Fruit fly (Drosophila melanogaster) whole organism, embryonic: Measurements from ENCODE around the gene Tango5.

Source experiments
- Bgb ChIP-seq: fragments of 200-800 bp; sonication (Bioruptor generic); IDR thresholded peaks from 2 replicates; pipeline ENCODE4 v1.3.6; 2022; ENCODE audit warnings: missing biosample characterization, missing genetic modification characterization; ENCODE audit not compliant: partially characterized antibody
- CG10209 ChIP-seq: fragments of 200-800 bp; sonication (Bioruptor generic); optimal IDR thresholded peaks from 3 replicates; lab custom pipeline; 2017; ENCODE audit warnings: missing biosample characterization, mild to moderate bottlenecking, missing genetic modification characterization, missing genetic modification reagents
- CG10431 ChIP-seq: fragments of 200-800 bp; sonication (Bioruptor generic); optimal IDR thresholded peaks from 3 replicates; lab custom pipeline; 2018; ENCODE audit warnings: missing biosample characterization, mild to moderate bottlenecking, missing genetic modification characterization
- CG10543 ChIP-seq: fragments of 200-800 bp; sonication (Bioruptor generic); optimal IDR thresholded peaks from 3 replicates; lab custom pipeline; 2017; ENCODE audit warnings: missing biosample characterization, mild to moderate bottlenecking, missing genetic modification characterization, moderate library complexity
- CG10565 ChIP-seq: fragments of 200-800 bp; sonication (Bioruptor generic); optimal IDR thresholded peaks from 3 replicates; lab custom pipeline; 2016; ENCODE audit warnings: missing biosample characterization, mild to moderate bottlenecking, missing genetic modification characterization
- CG10654 ChIP-seq: fragments of 200-800 bp; sonication (Bioruptor generic); optimal IDR thresholded peaks from 2 replicates; lab custom pipeline; 2016; ENCODE audit warnings: missing biosample characterization, missing genetic modification characterization
- CG11398 ChIP-seq: fragments of 200-800 bp; sonication (Bioruptor generic); optimal IDR thresholded peaks from 2 replicates; lab custom pipeline; 2016; ENCODE audit warnings: missing biosample characterization, missing genetic modification characterization
- CG12942 ChIP-seq: fragments of 200-800 bp; sonication (Bioruptor generic); optimal IDR thresholded peaks from 3 replicates; lab custom pipeline; 2016; ENCODE audit warnings: missing biosample characterization, missing genetic modification characterization
- CG15269 ChIP-seq: fragments of 200-800 bp; sonication (Bioruptor generic); optimal IDR thresholded peaks from 2 replicates; lab custom pipeline; 2018; ENCODE audit warnings: missing biosample characterization, mild to moderate bottlenecking, missing genetic modification characterization, moderate library complexity
- CG2199 ChIP-seq: fragments of 200-800 bp; sonication (Bioruptor generic); IDR thresholded peaks from 3 replicates; pipeline ENCODE4 v1.3.6; 2022; ENCODE audit warnings: missing biosample characterization, missing genetic modification characterization
- CG6175 ChIP-seq: fragments of 200-800 bp; sonication (Bioruptor generic); IDR thresholded peaks from 3 replicates; pipeline ENCODE4 v1.3.6; 2022; ENCODE audit warnings: missing biosample characterization, missing genetic modification characterization
- CG6683 ChIP-seq: fragments of 200-800 bp; sonication (Bioruptor generic); optimal IDR thresholded peaks from 2 replicates; lab custom pipeline; 2017; ENCODE audit warnings: missing biosample characterization, mild to moderate bottlenecking, missing genetic modification characterization, missing genetic modification reagents
- CG7357 ChIP-seq: fragments of 200-800 bp; sonication (Bioruptor generic); IDR thresholded peaks from 3 replicates; pipeline ENCODE4 v1.3.6; 2022; ENCODE audit warnings: missing biosample characterization, missing genetic modification characterization
- CG7987 ChIP-seq: fragments of 200-800 bp; sonication (Bioruptor generic); optimal IDR thresholded peaks from 2 replicates; lab custom pipeline; 2018; ENCODE audit warnings: missing biosample characterization, mild to moderate bottlenecking, missing genetic modification characterization, moderate library complexity
- Dad ChIP-seq: fragments of 200-800 bp; sonication (Bioruptor generic); optimal IDR thresholded peaks from 3 replicates; lab custom pipeline; 2016; ENCODE audit warnings: missing biosample characterization, missing genetic modification characterization
- Deaf1 ChIP-seq: fragments of 200-800 bp; optimal IDR thresholded peaks from 3 replicates; lab custom pipeline; 2019; ENCODE audit warnings: missing biosample characterization, mild to moderate bottlenecking, missing genetic modification characterization, moderate library complexity
- HLHmδ ChIP-seq: fragments of 200-800 bp; sonication (Bioruptor generic); optimal IDR thresholded peaks from 2 replicates; lab custom pipeline; 2018; ENCODE audit warnings: missing biosample characterization, mild to moderate bottlenecking, missing genetic modification characterization, moderate library complexity
- HmgZ ChIP-seq: fragments of 200-800 bp; sonication (Bioruptor generic); optimal IDR thresholded peaks from 2 replicates; lab custom pipeline; 2018; ENCODE audit warnings: missing biosample characterization, mild to moderate bottlenecking, missing genetic modification characterization
- Mes4 ChIP-seq: fragments of 200-800 bp; sonication (Bioruptor generic); optimal IDR thresholded peaks from 2 replicates; lab custom pipeline; 2016; ENCODE audit warnings: missing biosample characterization, missing genetic modification characterization
- Oaz ChIP-seq: fragments of 200-800 bp; sonication (Bioruptor generic); IDR thresholded peaks from 2 replicates; pipeline ENCODE4 v1.3.6; 2022; ENCODE audit warnings: missing biosample characterization, missing genetic modification characterization
- Ptx1 ChIP-seq: fragments of 200-800 bp; sonication (Bioruptor generic); IDR thresholded peaks from 2 replicates; pipeline ENCODE4 v1.3.6; 2022; ENCODE audit warnings: missing biosample characterization, missing genetic modification characterization
- Rx ChIP-seq: fragments of 200-800 bp; sonication (Bioruptor generic); IDR thresholded peaks from 2 replicates; pipeline ENCODE4 v1.3.6; 2022; ENCODE audit warnings: missing biosample characterization, missing genetic modification characterization
- Sry-δ ChIP-seq: fragments of 200-800 bp; sonication (Bioruptor generic); optimal IDR thresholded peaks from 2 replicates; lab custom pipeline; 2016; ENCODE audit warnings: missing biosample characterization, missing genetic modification characterization
- TFAM ChIP-seq: fragments of 200-800 bp; sonication (Bioruptor generic); optimal IDR thresholded peaks from 2 replicates; lab custom pipeline; 2017; ENCODE audit warnings: missing biosample characterization, missing genetic modification characterization, inconsistent platforms
- Xbp1 ChIP-seq: fragments of 200-800 bp; sonication (Bioruptor generic); optimal IDR thresholded peaks from 3 replicates; lab custom pipeline; 2016; ENCODE audit warnings: missing biosample characterization, mild to moderate bottlenecking, missing genetic modification characterization
- cad ChIP-seq: fragments of >200 bp; optimal IDR thresholded peaks from 2 replicates; lab custom pipeline; 2017; ENCODE audit warnings: missing biosample characterization, missing genetic modification characterization
- crp ChIP-seq, 2 experiments: fragments of 200-800 bp; sonication (Bioruptor generic); optimal IDR thresholded peaks; 2 replicates in 1 of 2; 3 replicates in 1 of 2; lab custom pipeline; 2017; ENCODE audit warnings: missing biosample characterization in 2 of 2, missing genetic modification characterization in 2 of 2, mild to moderate bottlenecking in 1 of 2, moderate library complexity in 1 of 2
- dati ChIP-seq: fragments of 200-800 bp; sonication (Bioruptor generic); IDR thresholded peaks from 2 replicates; pipeline ENCODE4 v1.3.6; 2022; ENCODE audit warnings: missing biosample characterization, missing genetic modification characterization
- dimm ChIP-seq: fragments of 200-800 bp; sonication (Bioruptor generic); IDR thresholded peaks from 2 replicates; pipeline ENCODE4 v1.3.6; 2022; ENCODE audit warnings: missing biosample characterization, missing genetic modification characterization
- dmrt11E ChIP-seq: fragments of 200-800 bp; sonication (Bioruptor generic); optimal IDR thresholded peaks from 3 replicates; lab custom pipeline; 2018; ENCODE audit warnings: missing biosample characterization, mild to moderate bottlenecking, missing genetic modification characterization, moderate library complexity
- esg ChIP-seq: fragments of 200-800 bp; sonication (Bioruptor generic); conservative IDR thresholded peaks from 2 replicates; pipeline ENCODE4 v1.3.6; 2022; ENCODE audit warnings: missing biosample characterization, missing genetic modification characterization
- ewg ChIP-seq: fragments of 200-800 bp; sonication (Bioruptor generic); optimal IDR thresholded peaks from 3 replicates; lab custom pipeline; 2017; ENCODE audit warnings: mild to moderate bottlenecking, missing biosample characterization, missing genetic modification reagents, missing genetic modification characterization
- fru ChIP-seq: fragments of >200 bp; optimal IDR thresholded peaks from 2 replicates; lab custom pipeline; 2017
- lola ChIP-seq, 3 experiments: fragments of >200 bp in 2 of 3; fragments of 200-800 bp in 1 of 3; sonication (Bioruptor generic) in 1 of 3; optimal IDR thresholded peaks; 2 replicates each; lab custom pipeline; 2017 to 2019; ENCODE audit warnings: missing biosample characterization in 3 of 3, missing genetic modification characterization in 3 of 3, mild to moderate bottlenecking in 1 of 3, moderate library complexity in 1 of 3
- lov ChIP-seq, 2 experiments: fragments of 200-800 bp in 1 of 2; fragments of >200 bp in 1 of 2; sonication (Bioruptor generic) in 1 of 2; IDR thresholded peaks in 1 of 2; optimal IDR thresholded peaks in 1 of 2; 2 replicates in 1 of 2; 3 replicates in 1 of 2; pipeline versions ENCODE4 v1.3.6 to Lab custom; 2017 to 2022; ENCODE audit warnings: missing biosample characterization in 1 of 2, missing genetic modification characterization in 1 of 2
- maf-S ChIP-seq: fragments of 200-800 bp; sonication (Bioruptor generic); optimal IDR thresholded peaks from 2 replicates; lab custom pipeline; 2016; ENCODE audit warnings: missing biosample characterization, missing genetic modification characterization
- nau ChIP-seq: fragments of 200-800 bp; sonication (Bioruptor generic); optimal IDR thresholded peaks from 3 replicates; lab custom pipeline; 2017; ENCODE audit warnings: missing biosample characterization, mild to moderate bottlenecking, missing genetic modification characterization, missing genetic modification reagents
- odd ChIP-seq: fragments of 200-800 bp; sonication (Bioruptor generic); optimal IDR thresholded peaks from 2 replicates; lab custom pipeline; 2017; ENCODE audit warnings: missing biosample characterization, mild to moderate bottlenecking, missing genetic modification characterization
- pho ChIP-seq: fragments of 200-800 bp; sonication (Bioruptor generic); optimal IDR thresholded peaks from 2 replicates; lab custom pipeline; 2016; ENCODE audit warnings: missing biosample characterization, missing genetic modification characterization
- phol ChIP-seq: fragments of 200-800 bp; sonication (Bioruptor generic); optimal IDR thresholded peaks from 3 replicates; lab custom pipeline; 2018; ENCODE audit warnings: missing biosample characterization, mild to moderate bottlenecking, missing genetic modification characterization, moderate library complexity
- prd ChIP-seq, 3 experiments: fragments of >200 bp in 2 of 3; fragments of 200-800 bp in 1 of 3; sonication (Bioruptor generic) in 1 of 3; optimal IDR thresholded peaks in 2 of 3; IDR thresholded peaks in 1 of 3; 2 replicates in 2 of 3; 3 replicates in 1 of 3; pipeline versions ENCODE4 v1.3.6 to Lab custom; 2017 to 2022; ENCODE audit warnings: missing biosample characterization in 1 of 3, missing genetic modification characterization in 1 of 3
- psq ChIP-seq: fragments of 200-800 bp; sonication (Bioruptor generic); optimal IDR thresholded peaks from 2 replicates; lab custom pipeline; 2017; ENCODE audit warnings: missing biosample characterization, missing genetic modification characterization
- pzg ChIP-seq: fragments of 200-800 bp; sonication (Bioruptor generic); optimal IDR thresholded peaks from 3 replicates; lab custom pipeline; 2018; ENCODE audit warnings: missing biosample characterization, mild to moderate bottlenecking, missing genetic modification characterization, moderate library complexity
- sima ChIP-seq: fragments of 200-800 bp; sonication (Bioruptor generic); optimal IDR thresholded peaks from 2 replicates; lab custom pipeline; 2016; ENCODE audit warnings: missing biosample characterization, missing genetic modification characterization
- sisA ChIP-seq: fragments of 200-800 bp; sonication (Bioruptor generic); IDR thresholded peaks from 2 replicates; pipeline ENCODE4 v1.3.6; 2022; ENCODE audit warnings: missing biosample characterization, missing genetic modification characterization
- sug ChIP-seq: fragments of 200-800 bp; optimal IDR thresholded peaks from 2 replicates; lab custom pipeline; 2019; ENCODE audit warnings: missing biosample characterization, mild to moderate bottlenecking, missing genetic modification characterization, moderate library complexity
- tup ChIP-seq: fragments of 200-800 bp; sonication (Bioruptor generic); optimal IDR thresholded peaks from 2 replicates; lab custom pipeline; 2016; ENCODE audit warnings: missing biosample characterization, mild to moderate bottlenecking, missing genetic modification characterization, moderate library complexity
- vfl ChIP-seq: fragments of 200-800 bp; sonication (Bioruptor generic); optimal IDR thresholded peaks from 2 replicates; lab custom pipeline; 2016; ENCODE audit warnings: missing biosample characterization, missing genetic modification characterization

The Tango5 gene

dm6 chrX:10771856-10772592 is 7.8 kb upstream of the Tango5 start, which contains the start of gene CG15211 (continued):
- TF ChIP-seq lola (GFP tag; optimal IDR thresholded peaks at IDR 0.05; lab: Kevin White, UChicago) (peak in 1 of 3 experiments; percentile 85), Ptx1 (GFP tag; lab: Robert Waterston, UW) (peak; percentile 74), Sry-δ (GFP tag; lab: Kevin White, UChicago) (no peak), CG10654 (GFP tag; lab: Kevin White, UChicago) (peak; percentile 53), Deaf1 (tag; lab: Kevin White, UChicago) (peak; percentile 45), CG10543 (GFP tag; lab: Kevin White, UChicago) (no peak), tup (GFP tag; lab: Kevin White, UChicago) (no peak), CG10209 (GFP tag; lab: Kevin White, UChicago) (peak; percentile 77), CG7987 (GFP tag; lab: Kevin White, UChicago) (peak; percentile 0), CG10565 (no peak), Oaz (GFP tag; lab: Robert Waterston, UW) (0 out of 2 replicates have a peak, but pooled peaks have one; percentile 51), lov (optimal IDR thresholded peaks at IDR 0.05; lab: Kevin White, UChicago) (no peak), lov (GFP tag; IDR thresholded peaks at IDR 0.05; lab: Robert Waterston, UW) (no peak), CG2199 (GFP tag; lab: Robert Waterston, UW) (0 out of 3 replicates have a peak, but pooled peaks have one; percentile 32), phol (tag; lab: Kevin White, UChicago) (peak; percentile 84), Xbp1 (GFP tag; lab: Kevin White, UChicago) (peak; percentile 73), prd (optimal IDR thresholded peaks at IDR 0.05; lab: Kevin White, UChicago) (no peak), prd (GFP tag; IDR thresholded peaks at IDR 0.05; lab: Robert Waterston, UW) (peak; percentile 65), fru (no peak), CG7357 (GFP tag; lab: Robert Waterston, UW) (peak; percentile 19; the same call in 1 of the 3 replicates), CG15269 (tag; lab: Kevin White, UChicago) (peak; percentile 68), CG11398 (GFP tag; lab: Kevin White, UChicago) (no peak), HmgZ (tag; lab: Kevin White, UChicago) (no peak), Bgb (peak; percentile 42; the same call in 1 of the 2 replicates), pzg (GFP tag; lab: Kevin White, UChicago) (no peak), CG6175 (GFP tag; lab: Robert Waterston, UW) (peak; percentile 99), psq (peak; percentile 7), HLHmδ (GFP tag; lab: Kevin White, UChicago) (peak; percentile 9), CG10431 (peak; percentile 39), dmrt11E (tag; lab: Kevin White, UChicago) (peak; percentile 70), cad (GFP tag; lab: Kevin White, UChicago) (peak; percentile 71), Dad (GFP tag; lab: Kevin White, UChicago) (no peak), Rx (peak; percentile 24; the same call in 1 of the 2 replicates), TFAM (no peak), Mes4 (GFP tag; lab: Kevin White, UChicago) (no peak), sisA (peak; percentile 55), dimm (GFP tag; lab: Robert Waterston, UW) (0 out of 2 replicates have a peak, but pooled peaks have one; percentile 33), CG12942 (GFP tag; lab: Kevin White, UChicago) (peak; percentile 52), ewg (GFP tag; lab: Kevin White, UChicago) (peak; percentile 72), odd (peak; percentile 66), esg (peak; percentile 37; the same call in 1 of the 2 replicates), pho (GFP tag; lab: Kevin White, UChicago) (no peak), nau (GFP tag; lab: Kevin White, UChicago) (peak; percentile 4), dati (GFP tag; lab: Robert Waterston, UW) (no peak), maf-S (no peak), crp (GFP tag; optimal IDR thresholded peaks at IDR 0.05; lab: Kevin White, UChicago) (peak in 1 of 2 experiments; percentile 33), CG6683 (GFP tag; lab: Kevin White, UChicago) (peak; percentile 52), sug (peak; percentile 36), sima (GFP tag; lab: Kevin White, UChicago) (no peak), vfl (GFP tag; lab: Kevin White, UChicago) (no peak)
